Worm (Caenorhabditis elegans) whole organism, L4 larva: ENCODE measurements around the gene T23F6.2.

ENCODE experiments used
- F10B5.3 ChIP-seq: sonication (generic microtip); optimal IDR thresholded peaks from 2 replicates; lab custom pipeline; 2016; ENCODE audit warnings: mild to moderate bottlenecking, missing genetic modification characterization, missing compliant biosample characterization
- F26F4.8 ChIP-seq: fragments of 200-800 bp; sonication (Bioruptor generic); conservative IDR thresholded peaks from 2 replicates; pipeline ENCODE4 v1.3.6; 2022; ENCODE audit warnings: missing genetic modification characterization, missing compliant biosample characterization
- T20F7.1 ChIP-seq: fragments of 200-800 bp; sonication (Bioruptor generic); optimal IDR thresholded peaks from 2 replicates; lab custom pipeline; 2018; ENCODE audit warnings: mild to moderate bottlenecking, missing genetic modification characterization, missing compliant biosample characterization
- aly-2 ChIP-seq: sonication (generic microtip); optimal IDR thresholded peaks from 2 replicates; lab custom pipeline; 2018; ENCODE audit warnings: missing biosample characterization, missing genetic modification characterization
- arid-1 ChIP-seq: fragments of 200-800 bp; sonication (Bioruptor generic); conservative IDR thresholded peaks from 2 replicates; pipeline ENCODE4 v1.3.6; 2022; ENCODE audit warnings: missing genetic modification reagents, missing genetic modification characterization, missing compliant biosample characterization
- attf-4 ChIP-seq: sonication (generic microtip); optimal IDR thresholded peaks from 3 replicates; lab custom pipeline; 2017; ENCODE audit warnings: missing biosample characterization, missing genetic modification characterization
- ceh-20 ChIP-seq: fragments of 200-800 bp; sonication (Bioruptor generic); IDR thresholded peaks from 2 replicates; pipeline ENCODE4 v1.3.6; 2022; ENCODE audit warnings: missing genetic modification reagents, missing genetic modification characterization, missing compliant biosample characterization
- ceh-62 ChIP-seq: sonication (generic microtip); optimal IDR thresholded peaks from 2 replicates; lab custom pipeline; 2017; ENCODE audit warnings: missing biosample characterization, missing genetic modification characterization
- daf-16 ChIP-seq, 3 experiments: sonication (generic microtip); optimal IDR thresholded peaks; 2 replicates each; lab custom pipeline; 2016 to 2017; ENCODE audit warnings: missing genetic modification characterization in 3 of 3, missing genetic modification reagents in 3 of 3, mild to moderate bottlenecking in 2 of 3, missing compliant biosample characterization in 2 of 3, missing biosample characterization in 1 of 3, moderate library complexity in 1 of 3
- daf-8 ChIP-seq: fragments of 200-800 bp; sonication (Bioruptor generic); IDR thresholded peaks from 2 replicates; pipeline ENCODE4 v1.3.6; 2022; ENCODE audit warnings: missing genetic modification characterization, missing compliant biosample characterization
- dmd-6 ChIP-seq: fragments of 200-800 bp; sonication (Bioruptor generic); IDR thresholded peaks from 2 replicates; pipeline ENCODE4 v1.3.6; 2022; ENCODE audit warnings: missing genetic modification reagents, missing genetic modification characterization, missing compliant biosample characterization
- dpl-1 ChIP-seq: fragments of 150-350 bp; optimal IDR thresholded peaks from 2 replicates; lab custom pipeline; 2014; ENCODE audit warnings: missing biosample characterization, missing genetic modification reagents, missing genetic modification characterization
- duxl-1 ChIP-seq: sonication (generic microtip); optimal IDR thresholded peaks from 2 replicates; lab custom pipeline; 2016; ENCODE audit warnings: mild to moderate bottlenecking, missing genetic modification characterization, moderate library complexity, missing compliant biosample characterization; ENCODE audit not compliant: poor library complexity
- dve-1 ChIP-seq: sonication (generic microtip); optimal IDR thresholded peaks from 2 replicates; lab custom pipeline; 2017; ENCODE audit warnings: antibody characterized with exemption, mild to moderate bottlenecking, missing genetic modification characterization, missing compliant biosample characterization; ENCODE audit not compliant: insufficient read depth
- fkh-10 ChIP-seq: fragments of 150-350 bp; optimal IDR thresholded peaks from 2 replicates; lab custom pipeline; 2014; ENCODE audit warnings: missing biosample characterization, missing genetic modification reagents, missing genetic modification characterization
- gei-8 ChIP-seq: fragments of 200-800 bp; sonication (Bioruptor generic); optimal IDR thresholded peaks from 2 replicates; lab custom pipeline; 2018; ENCODE audit warnings: mild to moderate bottlenecking, missing genetic modification characterization, missing compliant biosample characterization
- hif-1 ChIP-seq, 2 experiments: sonication (generic microtip); optimal IDR thresholded peaks; 2 replicates each; lab custom pipeline; 2016 to 2017; ENCODE audit warnings: missing compliant biosample characterization in 2 of 2, missing genetic modification characterization in 2 of 2, missing genetic modification reagents in 2 of 2, missing genotype in 2 of 2, mild to moderate bottlenecking in 1 of 2
- hlh-11 ChIP-seq: fragments of 200-800 bp; sonication (Bioruptor generic); optimal IDR thresholded peaks from 2 replicates; lab custom pipeline; 2018; ENCODE audit warnings: mild to moderate bottlenecking, missing genetic modification characterization, missing compliant biosample characterization
- hlh-30 ChIP-seq: sonication (generic microtip); optimal IDR thresholded peaks from 2 replicates; lab custom pipeline; 2017; ENCODE audit warnings: antibody characterized with exemption, mild to moderate bottlenecking, missing genetic modification characterization, missing compliant biosample characterization; ENCODE audit not compliant: insufficient read depth
- lin-1 ChIP-seq: fragments of 200-800 bp; sonication (Bioruptor generic); IDR thresholded peaks from 2 replicates; pipeline ENCODE4 v1.3.6; 2022; ENCODE audit warnings: missing genetic modification reagents, missing genetic modification characterization, missing compliant biosample characterization
- lin-29 ChIP-seq: fragments of 200-800 bp; sonication (Bioruptor generic); IDR thresholded peaks from 2 replicates; pipeline ENCODE4 v1.3.6; 2022; ENCODE audit warnings: missing genetic modification reagents, missing genetic modification characterization, missing compliant biosample characterization
- lir-3 ChIP-seq: sonication (generic microtip); optimal IDR thresholded peaks from 2 replicates; lab custom pipeline; 2016; ENCODE audit warnings: mild to moderate bottlenecking, missing genetic modification characterization, missing compliant biosample characterization
- lsy-2 ChIP-seq, 2 experiments: fragments of 150-350 bp in 1 of 2; sonication (generic microtip) in 1 of 2; optimal IDR thresholded peaks; 2 replicates each; lab custom pipeline; 2014 to 2017; ENCODE audit warnings: missing biosample characterization in 2 of 2, missing genetic modification characterization in 2 of 2
- mdl-1 ChIP-seq, 2 experiments: fragments of 150-350 bp in 1 of 2; sonication (generic microtip) in 1 of 2; optimal IDR thresholded peaks; 2 replicates each; lab custom pipeline; 2014 to 2017; ENCODE audit warnings: missing biosample characterization in 2 of 2, missing genetic modification characterization in 2 of 2
- mdt-29 ChIP-seq: fragments of 200-800 bp; sonication (Bioruptor generic); IDR thresholded peaks from 2 replicates; pipeline ENCODE4 v1.3.6; 2022; ENCODE audit warnings: missing genetic modification reagents, missing genetic modification characterization, missing compliant biosample characterization
- nhr-102 ChIP-seq: sonication (generic microtip); optimal IDR thresholded peaks from 2 replicates; lab custom pipeline; 2016; ENCODE audit warnings: mild to moderate bottlenecking, missing genetic modification characterization, moderate library complexity, missing compliant biosample characterization
- nhr-25 ChIP-seq: sonication (generic microtip); optimal IDR thresholded peaks from 2 replicates; lab custom pipeline; 2017; ENCODE audit warnings: missing genetic modification characterization, mild to moderate bottlenecking, missing compliant biosample characterization, antibody characterized with exemption, moderate library complexity, borderline replicate concordance; ENCODE audit not compliant: insufficient read depth
- nhr-28 ChIP-seq: fragments of 150-350 bp; optimal IDR thresholded peaks from 2 replicates; lab custom pipeline; 2014; ENCODE audit warnings: missing biosample characterization, missing genetic modification characterization
- nhr-41 ChIP-seq: fragments of 200-800 bp; sonication (Bioruptor generic); IDR thresholded peaks from 2 replicates; pipeline ENCODE4 v1.3.6; 2022; ENCODE audit warnings: missing genetic modification reagents, missing genetic modification characterization, missing compliant biosample characterization
- nhr-48 ChIP-seq: sonication (generic microtip); optimal IDR thresholded peaks from 2 replicates; lab custom pipeline; 2016; ENCODE audit warnings: mild to moderate bottlenecking, missing genetic modification characterization, missing compliant biosample characterization
- nhr-6 ChIP-seq: fragments of 150-350 bp; optimal IDR thresholded peaks from 2 replicates; lab custom pipeline; 2014; ENCODE audit warnings: missing biosample characterization, missing genetic modification characterization
- nhr-77 ChIP-seq: fragments of 150-350 bp; optimal IDR thresholded peaks from 2 replicates; lab custom pipeline; 2014; ENCODE audit warnings: missing biosample characterization, missing genetic modification characterization
- pha-4 ChIP-seq, 2 experiments: fragments of 150-350 bp in 1 of 2; fragments of 200-800 bp in 1 of 2; sonication (Bioruptor generic) in 1 of 2; IDR thresholded peaks in 1 of 2; optimal IDR thresholded peaks in 1 of 2; 2 replicates each; pipeline versions ENCODE4 v1.3.6 to Lab custom; 2014 to 2022; ENCODE audit warnings: missing genetic modification characterization in 2 of 2, missing genetic modification reagents in 2 of 2, missing biosample characterization in 1 of 2, missing compliant biosample characterization in 1 of 2
- php-3 ChIP-seq: fragments of 200-800 bp; sonication (Bioruptor generic); IDR thresholded peaks from 2 replicates; pipeline ENCODE4 v1.3.6; 2022; ENCODE audit warnings: missing genetic modification reagents, missing genetic modification characterization, missing compliant biosample characterization
- pqm-1 ChIP-seq: sonication (generic microtip); optimal IDR thresholded peaks from 2 replicates; lab custom pipeline; 2017; ENCODE audit warnings: missing biosample characterization, missing genetic modification characterization
- rbr-2 ChIP-seq: sonication (generic microtip); optimal IDR thresholded peaks from 2 replicates; lab custom pipeline; 2016; ENCODE audit warnings: missing genotype, missing genetic modification characterization, missing compliant biosample characterization
- snpc-4 ChIP-seq: fragments of 150-350 bp; optimal IDR thresholded peaks from 2 replicates; lab custom pipeline; 2014; ENCODE audit warnings: missing biosample characterization, missing genetic modification characterization
- tra-1 ChIP-seq: fragments of 200-800 bp; sonication (Bioruptor generic); IDR thresholded peaks from 2 replicates; pipeline ENCODE4 v1.3.6; 2022; ENCODE audit warnings: missing genetic modification reagents, missing genetic modification characterization, missing compliant biosample characterization
- unc-130 ChIP-seq: sonication (generic microtip); optimal IDR thresholded peaks from 2 replicates; lab custom pipeline; 2016; ENCODE audit warnings: missing genetic modification reagents, missing genetic modification characterization, missing compliant biosample characterization
- unc-62 ChIP-seq, 3 experiments: fragments of 150-350 bp in 1 of 3; sonication (generic microtip); optimal IDR thresholded peaks in 2 of 3; peaks in 1 of 3; 1 replicate in 1 of 3; 2 replicates in 2 of 3; lab custom pipeline; 2014 to 2017; ENCODE audit warnings: missing biosample characterization in 3 of 3, missing genetic modification characterization in 3 of 3, missing genetic modification reagents in 3 of 3, missing genotype in 1 of 3
- zag-1 ChIP-seq: fragments of 150-350 bp; optimal IDR thresholded peaks from 2 replicates; lab custom pipeline; 2014; ENCODE audit warnings: missing biosample characterization, missing genetic modification characterization

Gene T23F6.2

ce11 chrIV:12689709-12690142 is 31.4 kb upstream of the T23F6.2 start (continued):
- TF ChIP-seq attf-4 (no peak), ceh-62 (tag; lab: Kevin White, UChicago) (no peak), duxl-1 (tag; lab: Kevin White, UChicago) (no peak), gei-8 (GFP tag; lab: Kevin White, UChicago) (no peak), daf-8 (no peak), nhr-77 (tag; lab: Kevin White, UChicago) (peak; percentile 61), mdl-1 (tag; optimal IDR thresholded peaks at IDR 0.05; lab: Kevin White, UChicago) (peak in 1 of 2 experiments; percentile 50), pqm-1 (tag; lab: Kevin White, UChicago) (peak; percentile 95), hlh-30 (tag; lab: Kevin White, UChicago) (peak; percentile 54), pha-4 (GFP tag; IDR thresholded peaks at IDR 0.05; lab: Robert Waterston, UW) (no peak), pha-4 (tag; optimal IDR thresholded peaks at IDR 0.05; lab: Kevin White, UChicago) (no peak), lsy-2 (tag; optimal IDR thresholded peaks at IDR 0.05; lab: Kevin White, UChicago) (peak in 1 of 2 experiments; percentile 29), nhr-41 (GFP tag; lab: Robert Waterston, UW) (peak; percentile 99), hlh-11 (tag; lab: Kevin White, UChicago) (peak; percentile 88), arid-1 (GFP tag; lab: Robert Waterston, UW) (no peak), nhr-25 (tag; lab: Kevin White, UChicago) (no peak), aly-2 (tag; lab: Kevin White, UChicago) (no peak), nhr-28 (tag; lab: Kevin White, UChicago) (peak; percentile 88), unc-62 (GFP tag; optimal IDR thresholded peaks at IDR 0.05 in 1 of 2; lab: Kevin White, UChicago) (peak in 1 of 2 experiments; percentile 5), unc-62 (tag; optimal IDR thresholded peaks at IDR 0.05; lab: Kevin White, UChicago) (no peak), nhr-48 (tag; lab: Kevin White, UChicago) (peak; percentile 90), F26F4.8 (GFP tag; lab: Robert Waterston, UW) (no peak), snpc-4 (tag; lab: Kevin White, UChicago) (no peak)

ce11 chrIV:12698880-12699279 is 22.3 kb upstream of the T23F6.2 start:
- TF ChIP-seq unc-130 (GFP tag; lab: Kevin White, UChicago), result no peak
- TF ChIP-seq php-3 (GFP tag; lab: Robert Waterston, UW), result 0 out of 2 replicates have a peak, but pooled peaks have one; percentile 39
- no peak for TF ChIP-seq nhr-48 (tag; lab: Kevin White, UChicago)
- TF ChIP-seq lin-1, result peak; percentile 60; the same call in 1 of the 2 replicates
- no peak for TF ChIP-seq fkh-10
- TF ChIP-seq hlh-11 (tag; lab: Kevin White, UChicago), result peak; percentile 62
- peak in 1 of 2 experiments; percentile 17 for TF ChIP-seq mdl-1 (tag; optimal IDR thresholded peaks at IDR 0.05; lab: Kevin White, UChicago)
- no peak for TF ChIP-seq hif-1 (tag; optimal IDR thresholded peaks at IDR 0.05; lab: Kevin White, UChicago)
- no peak for TF ChIP-seq T20F7.1 (GFP tag; lab: Kevin White, UChicago)
- TF ChIP-seq dpl-1 (GFP tag; lab: Kevin White, UChicago), result no peak
- TF ChIP-seq daf-16 (GFP tag; optimal IDR thresholded peaks at IDR 0.05; lab: Kevin White, UChicago), result no peak
- peak; percentile 50 for TF ChIP-seq daf-16 (tag; optimal IDR thresholded peaks at IDR 0.05; lab: Kevin White, UChicago)
- peak; percentile 73 for TF ChIP-seq pqm-1 (tag; lab: Kevin White, UChicago)
- no peak for TF ChIP-seq zag-1 (tag; lab: Kevin White, UChicago)
- peak; percentile 11 for TF ChIP-seq nhr-102 (tag; lab: Kevin White, UChicago)
- peak in 1 of 2 experiments; percentile 82 for TF ChIP-seq unc-62 (GFP tag; optimal IDR thresholded peaks at IDR 0.05 in 1 of 2; lab: Kevin White, UChicago)
- TF ChIP-seq unc-62 (tag; optimal IDR thresholded peaks at IDR 0.05; lab: Kevin White, UChicago), result no peak
- no peak for TF ChIP-seq lin-29 (GFP tag; lab: Robert Waterston, UW)
- TF ChIP-seq nhr-77 (tag; lab: Kevin White, UChicago), result peak; percentile 55
- peak; percentile 6 for TF ChIP-seq dve-1 (tag; lab: Kevin White, UChicago)
- TF ChIP-seq pha-4 (GFP tag; IDR thresholded peaks at IDR 0.05; lab: Robert Waterston, UW), result 0 out of 2 replicates have a peak, but pooled peaks have one; percentile 12
- no peak for TF ChIP-seq pha-4 (tag; optimal IDR thresholded peaks at IDR 0.05; lab: Kevin White, UChicago)
- no peak for TF ChIP-seq ceh-20 (GFP tag; lab: Robert Waterston, UW)
- TF ChIP-seq dmd-6 (GFP tag; lab: Robert Waterston, UW), result peak; percentile 78
- TF ChIP-seq tra-1 (GFP tag; lab: Robert Waterston, UW), result 0 out of 2 replicates have a peak, but pooled peaks have one; percentile 24
- TF ChIP-seq nhr-6, result no peak
- peak; percentile 24 for TF ChIP-seq hlh-30 (tag; lab: Kevin White, UChicago)
- TF ChIP-seq F10B5.3 (tag; lab: Kevin White, UChicago), result no peak
- peak; percentile 38 for TF ChIP-seq nhr-28 (tag; lab: Kevin White, UChicago)
- no peak for TF ChIP-seq mdt-29 (GFP tag; lab: Robert Waterston, UW)
- TF ChIP-seq lir-3 (tag; lab: Kevin White, UChicago), result no peak
- no peak for TF ChIP-seq rbr-2 (tag; lab: Kevin White, UChicago)
